Fruit fly (Drosophila melanogaster) whole organism, embryonic: ENCODE data around the gene CG42749.

Experiments
- Atf-2 ChIP-seq: fragments of 200-800 bp; sonication (Bioruptor generic); optimal IDR thresholded peaks from 2 replicates; lab custom pipeline; 2016; ENCODE audit warnings: missing biosample characterization, missing genetic modification characterization
- BEAF-32 ChIP-seq: fragments of 200-800 bp; sonication (Bioruptor generic); optimal IDR thresholded peaks from 3 replicates; lab custom pipeline; 2017; ENCODE audit warnings: missing biosample characterization, missing genetic modification characterization, mild to moderate bottlenecking, moderate library complexity, missing genetic modification reagents
- Bteb2 ChIP-seq: fragments of 200-800 bp; sonication (Bioruptor generic); optimal IDR thresholded peaks from 2 replicates; lab custom pipeline; 2016; ENCODE audit warnings: missing biosample characterization, missing genetic modification characterization
- CG12236 ChIP-seq: fragments of 200-800 bp; sonication (Bioruptor generic); optimal IDR thresholded peaks from 2 replicates; lab custom pipeline; 2016; ENCODE audit warnings: missing biosample characterization, missing genetic modification characterization
- CG12744 ChIP-seq: fragments of 200-800 bp; sonication (Bioruptor generic); optimal IDR thresholded peaks from 2 replicates; lab custom pipeline; 2016; ENCODE audit warnings: missing biosample characterization, missing genetic modification characterization
- CG14050 ChIP-seq: fragments of 200-800 bp; sonication (Bioruptor generic); IDR thresholded peaks from 3 replicates; pipeline ENCODE4 v1.3.6; 2022; ENCODE audit warnings: missing biosample characterization, missing genetic modification characterization
- CG14710 ChIP-seq: fragments of 200-800 bp; sonication (Bioruptor generic); optimal IDR thresholded peaks from 3 replicates; lab custom pipeline; 2019; ENCODE audit warnings: missing biosample characterization, mild to moderate bottlenecking, missing genetic modification characterization, moderate library complexity
- CG15601 ChIP-seq: fragments of 200-800 bp; sonication (Bioruptor generic); optimal IDR thresholded peaks from 3 replicates; lab custom pipeline; 2019; ENCODE audit warnings: missing biosample characterization, mild to moderate bottlenecking, missing genetic modification characterization, moderate library complexity
- CG1603 ChIP-seq: fragments of 200-800 bp; sonication (Bioruptor generic); optimal IDR thresholded peaks from 2 replicates; lab custom pipeline; 2019; ENCODE audit warnings: missing biosample characterization, mild to moderate bottlenecking, missing genetic modification characterization, moderate library complexity
- CG16779 ChIP-seq: fragments of 200-800 bp; sonication (Bioruptor generic); IDR thresholded peaks from 2 replicates; pipeline ENCODE4 v1.3.6; 2022; ENCODE audit warnings: missing biosample characterization, missing genetic modification characterization
- CG16813 ChIP-seq: fragments of 200-800 bp; sonication (Bioruptor generic); IDR thresholded peaks from 3 replicates; pipeline ENCODE4 v1.3.6; 2022; ENCODE audit warnings: missing biosample characterization, missing genetic modification characterization; ENCODE audit not compliant: partially characterized antibody
- CG17359 ChIP-seq: fragments of 200-800 bp; sonication (Bioruptor generic); optimal IDR thresholded peaks from 3 replicates; lab custom pipeline; 2018; ENCODE audit warnings: missing biosample characterization, mild to moderate bottlenecking, missing genetic modification characterization, moderate library complexity
- CG17385 ChIP-seq: fragments of 200-800 bp; sonication (Bioruptor generic); optimal IDR thresholded peaks from 3 replicates; lab custom pipeline; 2018; ENCODE audit warnings: missing biosample characterization, mild to moderate bottlenecking, missing genetic modification characterization
- CG2116 ChIP-seq: fragments of 200-800 bp; sonication (Bioruptor generic); optimal IDR thresholded peaks from 3 replicates; lab custom pipeline; 2018; ENCODE audit warnings: missing biosample characterization, mild to moderate bottlenecking, missing genetic modification characterization
- CG31365 ChIP-seq: fragments of 200-800 bp; sonication (Bioruptor generic); optimal IDR thresholded peaks from 2 replicates; lab custom pipeline; 2018; ENCODE audit warnings: missing biosample characterization, mild to moderate bottlenecking, missing genetic modification characterization
- CG6854 ChIP-seq: fragments of 200-800 bp; sonication (Bioruptor generic); optimal IDR thresholded peaks from 3 replicates; lab custom pipeline; 2017; ENCODE audit warnings: missing biosample characterization, mild to moderate bottlenecking, missing genetic modification characterization
- CG9215 ChIP-seq: fragments of 200-800 bp; sonication (Bioruptor generic); IDR thresholded peaks from 2 replicates; pipeline ENCODE4 v1.3.6; 2022; ENCODE audit warnings: missing biosample characterization, missing genetic modification characterization
- CG9817 ChIP-seq: fragments of 200-800 bp; sonication (Bioruptor generic); optimal IDR thresholded peaks from 2 replicates; lab custom pipeline; 2018; ENCODE audit warnings: missing biosample characterization, mild to moderate bottlenecking, missing genetic modification characterization, moderate library complexity
- Camta ChIP-seq: fragments of 200-800 bp; sonication (Bioruptor generic); optimal IDR thresholded peaks from 2 replicates; lab custom pipeline; 2016; ENCODE audit warnings: missing biosample characterization, missing genetic modification characterization
- Doc3 ChIP-seq: fragments of 200-800 bp; sonication (Bioruptor generic); IDR thresholded peaks from 3 replicates; pipeline ENCODE4 v1.3.6; 2022; ENCODE audit warnings: missing biosample characterization, missing genetic modification characterization; ENCODE audit not compliant: partially characterized antibody
- HHEX ChIP-seq: fragments of 200-800 bp; sonication (Bioruptor generic); optimal IDR thresholded peaks from 3 replicates; lab custom pipeline; 2017; ENCODE audit warnings: missing biosample characterization, mild to moderate bottlenecking, missing genetic modification characterization, missing genetic modification reagents
- HLH4C ChIP-seq: fragments of 200-800 bp; sonication (Bioruptor generic); IDR thresholded peaks from 3 replicates; pipeline ENCODE4 v1.3.6; 2022; ENCODE audit warnings: missing biosample characterization, missing genetic modification characterization; ENCODE audit not compliant: partially characterized antibody
- HmgD ChIP-seq: fragments of 200-800 bp; sonication (Bioruptor generic); optimal IDR thresholded peaks from 3 replicates; lab custom pipeline; 2016; ENCODE audit warnings: missing biosample characterization, missing genetic modification characterization
- HmgZ ChIP-seq: fragments of 200-800 bp; sonication (Bioruptor generic); optimal IDR thresholded peaks from 2 replicates; lab custom pipeline; 2018; ENCODE audit warnings: missing biosample characterization, mild to moderate bottlenecking, missing genetic modification characterization
- Meics ChIP-seq: fragments of 200-800 bp; sonication (Bioruptor generic); optimal IDR thresholded peaks from 2 replicates; lab custom pipeline; 2017; ENCODE audit warnings: missing biosample characterization, mild to moderate bottlenecking, missing genetic modification characterization
- PHDP ChIP-seq: fragments of 200-800 bp; sonication (Bioruptor generic); optimal IDR thresholded peaks from 3 replicates; lab custom pipeline; 2018; ENCODE audit warnings: missing biosample characterization, mild to moderate bottlenecking, missing genetic modification characterization, moderate library complexity
- Rx ChIP-seq: fragments of 200-800 bp; sonication (Bioruptor generic); IDR thresholded peaks from 2 replicates; pipeline ENCODE4 v1.3.6; 2022; ENCODE audit warnings: missing biosample characterization, missing genetic modification characterization
- Spps ChIP-seq: fragments of 200-800 bp; sonication (Bioruptor generic); optimal IDR thresholded peaks from 2 replicates; lab custom pipeline; 2018; ENCODE audit warnings: missing biosample characterization, mild to moderate bottlenecking, missing genetic modification characterization
- Xrp1 ChIP-seq: fragments of 200-800 bp; sonication (Bioruptor generic); IDR thresholded peaks from 2 replicates; pipeline ENCODE4 v1.3.6; 2022; ENCODE audit warnings: missing biosample characterization, missing genetic modification characterization
- chinmo ChIP-seq: fragments of 200-800 bp; sonication (Bioruptor generic); IDR thresholded peaks from 4 replicates; pipeline ENCODE4 v1.3.6; 2022; ENCODE audit warnings: missing biosample characterization, missing genetic modification characterization; ENCODE audit not compliant: partially characterized antibody
- chn ChIP-seq: fragments of 200-800 bp; sonication (Bioruptor generic); optimal IDR thresholded peaks from 2 replicates; lab custom pipeline; 2016; ENCODE audit warnings: missing biosample characterization, missing genetic modification characterization
- corto ChIP-seq: fragments of 200-800 bp; sonication (Bioruptor generic); optimal IDR thresholded peaks from 2 replicates; lab custom pipeline; 2016; ENCODE audit warnings: missing biosample characterization, mild to moderate bottlenecking, missing genetic modification characterization, moderate library complexity
- ems ChIP-seq: fragments of 200-800 bp; sonication (Bioruptor generic); optimal IDR thresholded peaks from 3 replicates; lab custom pipeline; 2016; ENCODE audit warnings: missing biosample characterization, missing genetic modification characterization
- ham ChIP-seq: fragments of 200-800 bp; sonication (Bioruptor generic); IDR thresholded peaks from 2 replicates; pipeline ENCODE4 v1.3.6; 2022; ENCODE audit warnings: missing biosample characterization, missing genetic modification characterization
- lbe ChIP-seq: fragments of 200-800 bp; sonication (Bioruptor generic); optimal IDR thresholded peaks from 2 replicates; lab custom pipeline; 2016; ENCODE audit warnings: missing biosample characterization, mild to moderate bottlenecking, missing genetic modification characterization
- nau ChIP-seq: fragments of 200-800 bp; sonication (Bioruptor generic); optimal IDR thresholded peaks from 3 replicates; lab custom pipeline; 2017; ENCODE audit warnings: missing biosample characterization, mild to moderate bottlenecking, missing genetic modification characterization, missing genetic modification reagents
- nerfin-2 ChIP-seq: fragments of 200-800 bp; sonication (Bioruptor generic); IDR thresholded peaks from 2 replicates; pipeline ENCODE4 v1.3.6; 2022; ENCODE audit warnings: missing biosample characterization, missing genetic modification characterization; ENCODE audit not compliant: partially characterized antibody
- oc ChIP-seq: fragments of 200-800 bp; sonication (Bioruptor generic); optimal IDR thresholded peaks from 2 replicates; lab custom pipeline; 2018; ENCODE audit warnings: missing biosample characterization, mild to moderate bottlenecking, missing genetic modification characterization, moderate library complexity
- pros ChIP-seq: fragments of 200-800 bp; sonication (Bioruptor generic); optimal IDR thresholded peaks from 3 replicates; lab custom pipeline; 2019; ENCODE audit warnings: missing biosample characterization, mild to moderate bottlenecking, missing genetic modification characterization, moderate library complexity
- slou ChIP-seq: fragments of 200-800 bp; sonication (Bioruptor generic); optimal IDR thresholded peaks from 3 replicates; lab custom pipeline; 2016; ENCODE audit warnings: missing biosample characterization, missing genetic modification characterization
- sqz ChIP-seq: fragments of 200-800 bp; sonication (Bioruptor generic); optimal IDR thresholded peaks from 3 replicates; lab custom pipeline; 2018; ENCODE audit warnings: missing biosample characterization, mild to moderate bottlenecking, missing genetic modification characterization
- sr ChIP-seq: fragments of 200-800 bp; sonication (Bioruptor generic); IDR thresholded peaks from 3 replicates; pipeline ENCODE4 v1.3.6; 2022; ENCODE audit warnings: missing biosample characterization, missing genetic modification characterization
- tll ChIP-seq, 2 experiments: fragments of 200-800 bp in 1 of 2; fragments of >200 bp in 1 of 2; sonication (Bioruptor generic) in 1 of 2; optimal IDR thresholded peaks; 2 replicates each; lab custom pipeline; 2017 to 2019; ENCODE audit warnings: missing biosample characterization in 2 of 2, missing genetic modification characterization in 2 of 2, mild to moderate bottlenecking in 1 of 2, moderate library complexity in 1 of 2
- trem ChIP-seq: fragments of 200-800 bp; optimal IDR thresholded peaks from 3 replicates; lab custom pipeline; 2019; ENCODE audit warnings: missing biosample characterization, mild to moderate bottlenecking, missing genetic modification characterization, moderate library complexity
- vvl ChIP-seq: fragments of 200-800 bp; sonication (Bioruptor generic); IDR thresholded peaks from 2 replicates; pipeline ENCODE4 v1.3.6; 2022; ENCODE audit warnings: missing biosample characterization, missing genetic modification characterization
- zfh2 ChIP-seq: fragments of 200-800 bp; sonication (Bioruptor generic); optimal IDR thresholded peaks from 2 replicates; lab custom pipeline; 2016; ENCODE audit warnings: missing biosample characterization, missing genetic modification characterization

The CG42749 gene

dm6 chrX:5305591-5305990 is 9.7 kb downstream of the CG42749 start, which contains the start of gene CG3323:
TSS of gene CG3323 (minus strand) at chrX:5305691.
- no peak for TF ChIP-seq CG31365 (tag; lab: Kevin White, UChicago)
- TF ChIP-seq tll (GFP tag; optimal IDR thresholded peaks at IDR 0.05; lab: Kevin White, UChicago) = no peak
- no peak for TF ChIP-seq sr
- no peak for TF ChIP-seq Atf-2 (GFP tag; lab: Kevin White, UChicago)
- TF ChIP-seq Spps (tag; lab: Kevin White, UChicago) = no peak
- TF ChIP-seq pros (GFP tag; lab: Kevin White, UChicago) = no peak
- TF ChIP-seq corto (GFP tag; lab: Kevin White, UChicago) = no peak
- TF ChIP-seq CG6854 (GFP tag; lab: Kevin White, UChicago) = no peak
- TF ChIP-seq Xrp1 (GFP tag; lab: Robert Waterston, UW) = no peak
- no peak for TF ChIP-seq HLH4C (GFP tag; lab: Robert Waterston, UW)
- TF ChIP-seq CG16779 (GFP tag; lab: Robert Waterston, UW) = no peak
- no peak for TF ChIP-seq Meics (GFP tag; lab: Kevin White, UChicago)
- no peak for TF ChIP-seq CG17385 (GFP tag; lab: Kevin White, UChicago)
- TF ChIP-seq slou (GFP tag; lab: Kevin White, UChicago) = no peak
- TF ChIP-seq ham (GFP tag; lab: Robert Waterston, UW) = no peak
- no peak for TF ChIP-seq CG17359 (tag; lab: Kevin White, UChicago)
- TF ChIP-seq sqz (GFP tag; lab: Kevin White, UChicago) = no peak

- TF ChIP-seq Rx (GFP tag; lab: Robert Waterston, UW) = no peak
- TF ChIP-seq oc (tag; lab: Kevin White, UChicago) = no peak
- TF ChIP-seq, all 482 proteins: peak for 0
Measured at dm6 chrX:5307317-5307716, 11.5 kb downstream of the CG42749 start, which contains the start of gene CG17764. TSS of gene CG17764 (minus strand) at chrX:5307417.

- TF ChIP-seq Xrp1 (GFP tag; lab: Robert Waterston, UW) = 0 out of 2 replicates have a peak, but pooled peaks have one; percentile 7
- TF ChIP-seq HmgZ = peak; percentile 49
- TF ChIP-seq CG2116 (GFP tag; lab: Kevin White, UChicago) = peak; percentile 88
- no peak for TF ChIP-seq HHEX (GFP tag; lab: Kevin White, UChicago)
- peak; percentile 29 for TF ChIP-seq Camta (GFP tag; lab: Kevin White, UChicago)
- no peak for TF ChIP-seq slou (GFP tag; lab: Kevin White, UChicago)
- TF ChIP-seq HmgD (GFP tag; lab: Kevin White, UChicago) = peak; percentile 54
- peak; percentile 27 for TF ChIP-seq chn (GFP tag; lab: Kevin White, UChicago)
- peak; percentile 52 for TF ChIP-seq zfh2 (GFP tag; lab: Kevin White, UChicago)
- TF ChIP-seq CG9215 (GFP tag; lab: Robert Waterston, UW) = peak; percentile 32; the same call in 1 of the 2 replicates
- TF ChIP-seq CG12236 = peak; percentile 13
- peak; percentile 20 for TF ChIP-seq CG15601 (tag; lab: Kevin White, UChicago)
- TF ChIP-seq CG9817 (tag; lab: Kevin White, UChicago) = peak; percentile 5
- TF ChIP-seq nerfin-2 (GFP tag; lab: Robert Waterston, UW) = peak; percentile 85
- TF ChIP-seq CG14050 (GFP tag; lab: Robert Waterston, UW) = no peak
- peak; percentile 74 for TF ChIP-seq trem (tag; lab: Kevin White, UChicago)
- TF ChIP-seq Bteb2 (GFP tag; lab: Kevin White, UChicago) = peak; percentile 42
- TF ChIP-seq lbe (GFP tag; lab: Kevin White, UChicago) = peak; percentile 31
- TF ChIP-seq CG14710 (tag; lab: Kevin White, UChicago) = peak; percentile 65
- TF ChIP-seq nau (GFP tag; lab: Kevin White, UChicago) = no peak
- TF ChIP-seq CG1603 (tag; lab: Kevin White, UChicago) = peak; percentile 66
- TF ChIP-seq Doc3 (GFP tag; lab: Robert Waterston, UW) = peak; percentile 79
- TF ChIP-seq BEAF-32 = peak; percentile 88
- 0 out of 4 replicates have a peak, but pooled peaks have one; percentile 56 for TF ChIP-seq chinmo
- peak; percentile 88 for TF ChIP-seq CG16813
- TF ChIP-seq vvl (GFP tag; lab: Robert Waterston, UW) = peak; percentile 22; the same call in 1 of the 2 replicates
- TF ChIP-seq ems (GFP tag; lab: Kevin White, UChicago) = peak; percentile 22
- TF ChIP-seq PHDP = no peak
- TF ChIP-seq CG12744 (GFP tag; lab: Kevin White, UChicago) = peak; percentile 47
Measured at dm6 chrX:5308963-5309362, 13.1 kb downstream of the CG42749 start, which contains the start of the genes Cdk7 and snf. TSS of gene Cdk7 (minus strand) at chrX:5308983. TSS of gene snf (plus strand) at chrX:5309242.
